Worm (Caenorhabditis elegans) whole organism, L1 larva: Measurements from ENCODE around the gene C10C6.13.
A peak's percentile ranks its signal among the peaks of the same experiment; 100 is the strongest.

Experiments used
- C04F5.9 ChIP-seq: sonication (generic microtip); optimal IDR thresholded peaks from 2 replicates; lab custom pipeline; 2016; ENCODE audit warnings: missing genetic modification characterization, missing compliant biosample characterization
- C34B4.2 ChIP-seq: sonication (generic microtip); optimal IDR thresholded peaks from 2 replicates; lab custom pipeline; 2017; ENCODE audit warnings: mild to moderate bottlenecking, missing genetic modification characterization, missing compliant biosample characterization
- alr-1 ChIP-seq: fragments of 200-800 bp; sonication (Bioruptor generic); optimal IDR thresholded peaks from 2 replicates; lab custom pipeline; 2018; ENCODE audit warnings: borderline replicate concordance, mild to moderate bottlenecking, missing genetic modification characterization, missing compliant biosample characterization
- aly-2 ChIP-seq: fragments of 150-350 bp; optimal IDR thresholded peaks from 2 replicates; lab custom pipeline; 2014; ENCODE audit warnings: missing biosample characterization, missing genetic modification characterization
- blmp-1 ChIP-seq: fragments of 150-350 bp; optimal IDR thresholded peaks from 2 replicates; lab custom pipeline; 2014; ENCODE audit warnings: missing biosample characterization, missing genetic modification characterization
- ceh-63 ChIP-seq: fragments of 200-800 bp; sonication (Bioruptor generic); optimal IDR thresholded peaks from 2 replicates; lab custom pipeline; 2018; ENCODE audit warnings: mild to moderate bottlenecking, missing genetic modification characterization, missing compliant biosample characterization
- ceh-8 ChIP-seq: fragments of 200-800 bp; sonication (Bioruptor generic); optimal IDR thresholded peaks from 2 replicates; lab custom pipeline; 2018; ENCODE audit warnings: mild to moderate bottlenecking, missing genetic modification characterization, moderate library complexity, missing compliant biosample characterization
- ceh-88 ChIP-seq: fragments of 200-800 bp; sonication (Bioruptor generic); IDR thresholded peaks from 2 replicates; pipeline ENCODE4 v1.3.6; 2022; ENCODE audit warnings: missing genetic modification characterization, missing compliant biosample characterization
- ces-1 ChIP-seq: fragments of 150-350 bp; optimal IDR thresholded peaks from 2 replicates; lab custom pipeline; 2014; ENCODE audit warnings: missing biosample characterization, missing genetic modification reagents, missing genetic modification characterization
- dpl-1 ChIP-seq, 3 experiments: fragments of 150-350 bp in 2 of 3; sonication (generic microtip) in 1 of 3; optimal IDR thresholded peaks; 2 replicates each; lab custom pipeline; 2014 to 2017; ENCODE audit warnings: missing biosample characterization in 3 of 3, missing genetic modification characterization in 3 of 3, missing genetic modification reagents in 3 of 3
- efl-1 ChIP-seq, 4 experiments: fragments of 150-350 bp; optimal IDR thresholded peaks in 3 of 4; peaks in 1 of 4; 1 replicate in 1 of 4; 2 replicates in 3 of 4; lab custom pipeline; 2014; ENCODE audit warnings: missing biosample characterization in 2 of 4, missing genetic modification characterization in 2 of 4, missing genetic modification reagents in 2 of 4
- efl-3 ChIP-seq: fragments of 200-800 bp; sonication (Bioruptor generic); optimal IDR thresholded peaks from 2 replicates; lab custom pipeline; 2018; ENCODE audit warnings: mild to moderate bottlenecking, missing genetic modification characterization, missing compliant biosample characterization
- egl-13 ChIP-seq: sonication (generic microtip); optimal IDR thresholded peaks from 2 replicates; lab custom pipeline; 2016; ENCODE audit warnings: missing genotype, missing genetic modification reagents, missing genetic modification characterization, missing compliant biosample characterization
- elt-2 ChIP-seq: sonication (generic microtip); optimal IDR thresholded peaks from 2 replicates; lab custom pipeline; 2016; ENCODE audit warnings: missing genetic modification characterization, mild to moderate bottlenecking, inconsistent platforms, missing compliant biosample characterization, missing genetic modification reagents
- fkh-4 ChIP-seq: sonication (generic microtip); optimal IDR thresholded peaks from 2 replicates; lab custom pipeline; 2016; ENCODE audit warnings: missing compliant biosample characterization, missing genetic modification characterization, borderline replicate concordance
- grh-1 ChIP-seq: fragments of 200-800 bp; sonication (Bioruptor generic); IDR thresholded peaks from 2 replicates; pipeline ENCODE4 v1.3.6; 2022; ENCODE audit warnings: missing genetic modification reagents, missing genetic modification characterization, missing compliant biosample characterization
- hlh-17 ChIP-seq: fragments of 200-800 bp; sonication (Bioruptor generic); optimal IDR thresholded peaks from 2 replicates; lab custom pipeline; 2018; ENCODE audit warnings: missing genetic modification characterization, mild to moderate bottlenecking, missing compliant biosample characterization, moderate library complexity, borderline replicate concordance
- hlh-4 ChIP-seq: sonication (generic microtip); optimal IDR thresholded peaks from 2 replicates; lab custom pipeline; 2016; ENCODE audit warnings: mild to moderate bottlenecking, missing genetic modification characterization, missing compliant biosample characterization
- irx-1 ChIP-seq: sonication (generic microtip); optimal IDR thresholded peaks from 2 replicates; lab custom pipeline; 2016; ENCODE audit warnings: missing genetic modification characterization, missing compliant biosample characterization
- jun-1 ChIP-seq: fragments of 150-350 bp; optimal IDR thresholded peaks from 2 replicates; lab custom pipeline; 2014; ENCODE audit warnings: missing biosample characterization, missing genetic modification reagents, missing genetic modification characterization
- lin-14 ChIP-seq: fragments of 200-800 bp; sonication (Bioruptor generic); optimal IDR thresholded peaks from 2 replicates; lab custom pipeline; 2018; ENCODE audit warnings: mild to moderate bottlenecking, missing genetic modification characterization, moderate library complexity, missing compliant biosample characterization
- lin-15B ChIP-seq: fragments of 150-350 bp; sonication (generic microtip); optimal IDR thresholded peaks from 3 replicates; lab custom pipeline; 2014; ENCODE audit warnings: missing biosample characterization, missing genetic modification characterization
- lin-35 ChIP-seq, 2 experiments: fragments of 150-350 bp; optimal IDR thresholded peaks; 2 replicates each; lab custom pipeline; 2014; ENCODE audit warnings: missing biosample characterization in 2 of 2, missing genetic modification characterization in 2 of 2, missing genetic modification reagents in 2 of 2
- lin-39 ChIP-seq: fragments of 150-350 bp; optimal IDR thresholded peaks from 2 replicates; lab custom pipeline; 2014; ENCODE audit warnings: missing biosample characterization, missing genetic modification reagents, missing genetic modification characterization
- lir-3 ChIP-seq: sonication (generic microtip); optimal IDR thresholded peaks from 2 replicates; lab custom pipeline; 2016; ENCODE audit warnings: mild to moderate bottlenecking, missing genetic modification characterization, moderate library complexity, missing compliant biosample characterization; ENCODE audit not compliant: poor library complexity
- nhr-11 ChIP-seq: fragments of 150-350 bp; optimal IDR thresholded peaks from 2 replicates; lab custom pipeline; 2014; ENCODE audit warnings: missing biosample characterization, missing genetic modification characterization
- nhr-12 ChIP-seq: sonication (generic microtip); optimal IDR thresholded peaks from 2 replicates; lab custom pipeline; 2017; ENCODE audit warnings: missing biosample characterization, missing genetic modification characterization
- nhr-19 ChIP-seq: fragments of 200-800 bp; sonication (Bioruptor generic); conservative IDR thresholded peaks from 2 replicates; pipeline ENCODE4 v1.3.6; 2022; ENCODE audit warnings: missing genetic modification characterization, missing compliant biosample characterization
- nhr-20 ChIP-seq: sonication (generic microtip); optimal IDR thresholded peaks from 2 replicates; lab custom pipeline; 2016; ENCODE audit warnings: mild to moderate bottlenecking, missing genetic modification characterization, missing compliant biosample characterization
- nhr-237 ChIP-seq: fragments of 150-350 bp; optimal IDR thresholded peaks from 2 replicates; lab custom pipeline; 2014; ENCODE audit warnings: missing biosample characterization, missing genetic modification characterization
- nhr-47 ChIP-seq: sonication (generic microtip); optimal IDR thresholded peaks from 2 replicates; lab custom pipeline; 2016; ENCODE audit warnings: mild to moderate bottlenecking, missing genetic modification characterization, moderate library complexity, missing compliant biosample characterization
- nhr-71 ChIP-seq: sonication (generic microtip); optimal IDR thresholded peaks from 2 replicates; lab custom pipeline; 2016; ENCODE audit warnings: mild to moderate bottlenecking, missing genetic modification characterization, moderate library complexity, missing compliant biosample characterization
- nhr-76 ChIP-seq: sonication (generic microtip); optimal IDR thresholded peaks from 2 replicates; lab custom pipeline; 2017; ENCODE audit warnings: missing biosample characterization, missing genetic modification characterization
- nhr-77 ChIP-seq: fragments of 150-350 bp; optimal IDR thresholded peaks from 2 replicates; lab custom pipeline; 2014; ENCODE audit warnings: missing biosample characterization, missing genetic modification characterization
- nhr-84 ChIP-seq: sonication (generic microtip); optimal IDR thresholded peaks from 2 replicates; lab custom pipeline; 2017; ENCODE audit warnings: missing biosample characterization, missing genetic modification characterization
- nhr-90 ChIP-seq: sonication (generic microtip); optimal IDR thresholded peaks from 2 replicates; lab custom pipeline; 2016; ENCODE audit warnings: mild to moderate bottlenecking, missing genetic modification characterization, missing compliant biosample characterization; ENCODE audit not compliant: poor library complexity
- pag-3 ChIP-seq: sonication (generic microtip); optimal IDR thresholded peaks from 2 replicates; lab custom pipeline; 2017; ENCODE audit warnings: missing genetic modification characterization, mild to moderate bottlenecking, missing compliant biosample characterization, antibody characterized with exemption, borderline replicate concordance; ENCODE audit not compliant: insufficient read depth
- pax-3 ChIP-seq: fragments of 200-800 bp; sonication (Bioruptor generic); optimal IDR thresholded peaks from 2 replicates; lab custom pipeline; 2018; ENCODE audit warnings: mild to moderate bottlenecking, missing genetic modification characterization, moderate library complexity, missing compliant biosample characterization
- pqm-1 ChIP-seq: sonication (generic microtip); optimal IDR thresholded peaks from 3 replicates; lab custom pipeline; 2017; ENCODE audit warnings: missing biosample characterization, missing genetic modification characterization
- skn-1 ChIP-seq: fragments of 150-350 bp; optimal IDR thresholded peaks from 2 replicates; lab custom pipeline; 2014; ENCODE audit warnings: missing biosample characterization, missing genetic modification characterization
- sptf-1 ChIP-seq: fragments of 150-350 bp; optimal IDR thresholded peaks from 2 replicates; lab custom pipeline; 2014; ENCODE audit warnings: missing biosample characterization, missing genetic modification characterization
- swsn-7 ChIP-seq: sonication (generic microtip); optimal IDR thresholded peaks from 2 replicates; lab custom pipeline; 2016; ENCODE audit warnings: missing genetic modification characterization, missing compliant biosample characterization
- tbx-2 ChIP-seq: sonication (generic microtip); optimal IDR thresholded peaks from 2 replicates; lab custom pipeline; 2016; ENCODE audit warnings: missing genetic modification characterization, missing compliant biosample characterization
- unc-62 ChIP-seq: fragments of 150-350 bp; optimal IDR thresholded peaks from 2 replicates; lab custom pipeline; 2014; ENCODE audit warnings: missing biosample characterization, missing genetic modification reagents, missing genetic modification characterization
- unc-86 ChIP-seq: sonication (generic microtip); optimal IDR thresholded peaks from 2 replicates; lab custom pipeline; 2016; ENCODE audit warnings: missing genetic modification characterization, missing compliant biosample characterization
- unc-98 ChIP-seq: fragments of 200-800 bp; sonication (Bioruptor generic); IDR thresholded peaks from 2 replicates; pipeline ENCODE4 v1.3.6; 2022; ENCODE audit warnings: missing genetic modification characterization, missing compliant biosample characterization
- vab-15 ChIP-seq: sonication (generic microtip); optimal IDR thresholded peaks from 2 replicates; lab custom pipeline; 2017; ENCODE audit warnings: missing genotype, mild to moderate bottlenecking, missing genetic modification characterization, missing compliant biosample characterization
- zip-4 ChIP-seq: fragments of 200-800 bp; sonication (Bioruptor generic); optimal IDR thresholded peaks from 2 replicates; lab custom pipeline; 2018; ENCODE audit warnings: mild to moderate bottlenecking, missing genetic modification characterization, moderate library complexity, missing compliant biosample characterization

The C10C6.13 gene

DNA sequence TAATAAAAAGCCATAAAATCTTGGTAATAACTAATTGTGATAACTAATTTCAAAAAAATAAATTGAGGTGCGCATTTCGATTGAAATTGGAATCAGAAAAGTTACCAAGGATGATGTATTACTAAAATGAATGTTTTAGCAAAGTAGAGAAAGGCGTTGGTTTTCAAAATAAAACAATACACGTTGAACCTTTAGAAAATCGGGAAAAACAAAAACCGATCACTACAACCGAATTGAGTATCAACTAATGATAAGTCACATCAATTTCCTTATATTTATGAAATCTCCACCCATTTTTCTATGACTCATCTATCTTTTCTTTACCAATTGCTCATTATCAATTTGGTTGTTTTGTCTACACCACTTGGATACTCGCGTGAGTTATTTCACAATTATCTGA is 30.9 kb upstream of the C10C6.13 start, which contains the start of gene H21P03.10:
Gene H21P03.10, plus strand, starts transcription at position 301 of the 400 bp plus-strand sequence.
- TF ChIP-seq efl-3, result no peak
- TF ChIP-seq elt-2, result no peak
- TF ChIP-seq zip-4 (GFP tag; lab: Kevin White, UChicago), result no peak
- TF ChIP-seq nhr-12 (tag; lab: Kevin White, UChicago), result no peak
- TF ChIP-seq unc-98, result no peak
- TF ChIP-seq ceh-88 (GFP tag; lab: Robert Waterston, UW), result no peak

DNA sequence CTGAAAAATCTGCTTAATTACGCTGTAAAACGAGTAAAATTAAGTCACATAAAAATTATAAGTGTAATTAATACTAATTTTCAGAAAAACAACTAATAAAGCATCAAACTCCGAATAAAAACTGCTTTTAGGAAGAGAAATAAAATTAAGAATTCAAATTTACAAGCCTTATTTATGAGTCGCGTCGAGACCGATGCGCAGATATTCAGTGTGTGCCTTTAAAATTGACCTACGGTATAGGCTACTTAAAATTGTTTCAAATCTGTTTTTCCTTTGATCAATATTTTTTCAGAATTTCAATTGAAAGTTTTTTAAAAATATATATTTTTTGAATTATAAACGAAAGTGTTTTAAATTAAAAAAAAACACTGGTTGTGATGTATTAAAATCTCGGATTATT is 28.6 kb upstream of the C10C6.13 start, which contains the start of gene sms-1:
Gene sms-1, minus strand, starts transcription at position 6 of the 400 bp plus-strand sequence.
- TF ChIP-seq nhr-47 (no peak), grh-1 (GFP tag; lab: Robert Waterston, UW) (no peak), nhr-237 (tag; lab: Kevin White, UChicago) (no peak), fkh-4 (tag; lab: Kevin White, UChicago) (no peak), ceh-8 (no peak), hlh-4 (no peak), nhr-77 (tag; lab: Kevin White, UChicago) (no peak), lin-35 (GFP tag; optimal IDR thresholded peaks at IDR 0.05; lab: Kevin White, UChicago) (no peak), swsn-7 (tag; lab: Kevin White, UChicago) (no peak)

DNA sequence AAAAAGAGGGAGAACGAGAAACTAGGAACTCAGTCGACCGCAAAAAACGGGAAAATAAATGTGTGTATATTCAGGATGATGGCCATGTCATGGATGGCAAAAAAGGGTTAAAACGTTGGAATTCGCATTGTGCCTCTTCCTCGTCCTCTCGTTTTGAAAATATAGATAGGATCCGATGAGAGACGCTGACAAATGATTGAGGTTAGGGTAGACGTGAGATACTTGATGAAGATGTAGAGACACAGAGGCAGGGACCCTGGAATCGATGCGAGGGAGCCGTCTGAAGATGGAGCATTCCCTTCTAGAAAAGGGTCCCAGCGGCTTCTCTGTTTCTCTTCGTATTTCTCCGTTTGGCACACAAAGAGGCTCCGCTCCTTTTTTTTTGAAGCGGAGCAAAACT is 25.4 kb upstream of the C10C6.13 start:
- no peak for TF ChIP-seq nhr-237 (tag; lab: Kevin White, UChicago)
- no peak for TF ChIP-seq skn-1
- no peak for TF ChIP-seq irx-1 (tag; lab: Kevin White, UChicago)
- TF ChIP-seq blmp-1 (tag; lab: Kevin White, UChicago), result no peak
- TF ChIP-seq nhr-19 (GFP tag; lab: Robert Waterston, UW), result no peak
- no peak for TF ChIP-seq efl-3
- no peak for TF ChIP-seq alr-1 (tag; lab: Kevin White, UChicago)
- TF ChIP-seq lin-14 (GFP tag; lab: Kevin White, UChicago), result peak; percentile 89
- no peak for TF ChIP-seq unc-98
- TF ChIP-seq unc-86 (tag; lab: Kevin White, UChicago), result peak; percentile 54
- no peak for TF ChIP-seq aly-2 (tag; lab: Kevin White, UChicago)
- peak; percentile 4 for TF ChIP-seq nhr-71
- TF ChIP-seq ceh-63 (GFP tag; lab: Kevin White, UChicago), result no peak
- TF ChIP-seq nhr-11 (tag; lab: Kevin White, UChicago), result no peak
- no peak for TF ChIP-seq ces-1 (GFP tag; lab: Kevin White, UChicago)
- TF ChIP-seq C04F5.9 (tag; lab: Kevin White, UChicago), result no peak
- peak in 1 of 3 experiments; percentile 22 for TF ChIP-seq dpl-1 (GFP tag; optimal IDR thresholded peaks at IDR 0.05; lab: Kevin White, UChicago)
- TF ChIP-seq pag-3 (tag; lab: Kevin White, UChicago), result no peak
- peak; percentile 32 for TF ChIP-seq tbx-2 (tag; lab: Kevin White, UChicago)
- TF ChIP-seq lin-15B, result no peak
- TF ChIP-seq zip-4 (GFP tag; lab: Kevin White, UChicago), result no peak
- TF ChIP-seq nhr-90, result no peak
- TF ChIP-seq nhr-20 (tag; lab: Kevin White, UChicago), result no peak
- TF ChIP-seq lir-3 (tag; lab: Kevin White, UChicago), result no peak
- no peak for TF ChIP-seq lin-39 (tag; lab: Kevin White, UChicago)
- no peak for TF ChIP-seq sptf-1 (tag; lab: Kevin White, UChicago)
- TF ChIP-seq C34B4.2 (tag; lab: Kevin White, UChicago), result no peak
- no peak for TF ChIP-seq vab-15 (tag; lab: Kevin White, UChicago)
- no peak for TF ChIP-seq unc-62 (GFP tag; lab: Kevin White, UChicago)
- peak; percentile 1 to 23 for TF ChIP-seq efl-1 (optimal IDR thresholded peaks at IDR 0.05; lab: Kevin White, UChicago)
- TF ChIP-seq efl-1 (GFP tag; optimal IDR thresholded peaks at IDR 0.05 in 1 of 2; lab: Kevin White, UChicago), result peak in 1 of 2 experiments; percentile 83
- TF ChIP-seq nhr-76 (tag; lab: Kevin White, UChicago), result no peak
- TF ChIP-seq pqm-1 (tag; lab: Kevin White, UChicago), result no peak
- TF ChIP-seq nhr-84 (tag; lab: Kevin White, UChicago), result no peak
- TF ChIP-seq egl-13, result no peak
- no peak for TF ChIP-seq hlh-17
- TF ChIP-seq pax-3, result no peak
- no peak for TF ChIP-seq jun-1 (tag; lab: Kevin White, UChicago)
- TF ChIP-seq nhr-77 (tag; lab: Kevin White, UChicago), result no peak
